Fruit fly (Drosophila melanogaster): ENCODE measurements around the gene CG42305.

Gene CG42305

dm6 chr2L:18812348-18812747, at the start of gene CG42305, which contains the start of gene CG17325:
Gene CG42305, plus strand, starts transcription at chr2L:18812648.
Gene CG17325, plus strand, starts transcription at chr2L:18812648.
- TF ChIP-seq CG17806 (tag; optimal IDR thresholded peaks at IDR 0.05) (no peak), CG4496 (GFP tag; IDR thresholded peaks at IDR 0.05) (no peak), Ets98B (GFP tag; IDR thresholded peaks at IDR 0.05) (no peak), Pif1A (GFP tag; optimal IDR thresholded peaks at IDR 0.05) (no peak), CG34367 (tag; optimal IDR thresholded peaks at IDR 0.05) (no peak), fd96Ca (GFP tag; IDR thresholded peaks at IDR 0.05) (no peak), CG15710 (tag; optimal IDR thresholded peaks at IDR 0.05) (no peak), Pif1B (GFP tag; optimal IDR thresholded peaks at IDR 0.05) (no peak), D1 (tag; optimal IDR thresholded peaks at IDR 0.05) (no peak), rn (GFP tag; IDR thresholded peaks at IDR 0.05) (no peak), CG9948 (tag; optimal IDR thresholded peaks at IDR 0.05) (no peak), CG14655 (GFP tag; optimal IDR thresholded peaks at IDR 0.05) (no peak), CG8159 (tag; optimal IDR thresholded peaks at IDR 0.05) (no peak), gl (tag; optimal IDR thresholded peaks at IDR 0.05) (no peak)

- TF ChIP-seq CG32121 (GFP tag; IDR thresholded peaks at IDR 0.05) (no peak), Ets98B (GFP tag; IDR thresholded peaks at IDR 0.05) (peak; percentile 13; the same call in 1 of the 2 replicates), CG4496 (GFP tag; IDR thresholded peaks at IDR 0.05) (0 out of 3 replicates have a peak, but pooled peaks have one; percentile 6)
Measured at dm6 chr2L:18765760-18766159, 46.7 kb upstream of the CG42305 start.

- no peak for TF ChIP-seq gl (tag; optimal IDR thresholded peaks at IDR 0.05)
- TF ChIP-seq CG9948 (tag; optimal IDR thresholded peaks at IDR 0.05): peak; percentile 42
- TF ChIP-seq CG15710 (tag; optimal IDR thresholded peaks at IDR 0.05): peak; percentile 48
- peak; percentile 49 for TF ChIP-seq CG14655 (GFP tag; optimal IDR thresholded peaks at IDR 0.05)
- TF ChIP-seq CG10348 (GFP tag; IDR thresholded peaks at IDR 0.05): no peak
- peak; percentile 30 for TF ChIP-seq CG34367 (tag; optimal IDR thresholded peaks at IDR 0.05)
- peak; percentile 49 for TF ChIP-seq CG8159 (tag; optimal IDR thresholded peaks at IDR 0.05)
- no peak for TF ChIP-seq CG13204 (GFP tag; optimal IDR thresholded peaks at IDR 0.05)
- no peak for TF ChIP-seq EcR (GFP tag; optimal IDR thresholded peaks at IDR 0.05)
- 0 out of 2 replicates have a peak, but pooled peaks have one; percentile 30 for TF ChIP-seq CG12605 (GFP tag; IDR thresholded peaks at IDR 0.05)
- peak; percentile 27 for TF ChIP-seq Pif1A (GFP tag; optimal IDR thresholded peaks at IDR 0.05)
- no peak for TF ChIP-seq rn (GFP tag; IDR thresholded peaks at IDR 0.05)
- peak; percentile 43; the same call in 1 of the 2 replicates for TF ChIP-seq Ets98B (GFP tag; IDR thresholded peaks at IDR 0.05)
- no peak for TF ChIP-seq Snoo (tag; optimal IDR thresholded peaks at IDR 0.05)
- TF ChIP-seq CG32121 (GFP tag; IDR thresholded peaks at IDR 0.05): peak; percentile 50
- TF ChIP-seq CG4496 (GFP tag; IDR thresholded peaks at IDR 0.05): peak; percentile 26; the same call in 1 of the 3 replicates
- no peak for TF ChIP-seq D1 (tag; optimal IDR thresholded peaks at IDR 0.05)
- no peak for TF ChIP-seq Pif1B (GFP tag; optimal IDR thresholded peaks at IDR 0.05)
- TF ChIP-seq CG8301 (tag; optimal IDR thresholded peaks at IDR 0.05): peak; percentile 46
- no peak for TF ChIP-seq CG17806 (tag; optimal IDR thresholded peaks at IDR 0.05)
- no peak for TF ChIP-seq fd96Ca (GFP tag; IDR thresholded peaks at IDR 0.05)
Measured at dm6 chr2L:18767137-18767536, 45.3 kb upstream of the CG42305 start.

dm6 chr2L:18767815-18768214, 44.6 kb upstream of the CG42305 start:
- TF ChIP-seq Snoo (tag; optimal IDR thresholded peaks at IDR 0.05): no peak

- TF ChIP-seq rn (GFP tag; IDR thresholded peaks at IDR 0.05) (no peak), CG4496 (GFP tag; IDR thresholded peaks at IDR 0.05) (no peak), CG12605 (GFP tag; IDR thresholded peaks at IDR 0.05) (no peak), fd96Ca (GFP tag; IDR thresholded peaks at IDR 0.05) (no peak), gl (tag; optimal IDR thresholded peaks at IDR 0.05) (no peak), CG15710 (tag; optimal IDR thresholded peaks at IDR 0.05) (no peak), CG17806 (tag; optimal IDR thresholded peaks at IDR 0.05) (no peak), CG32121 (GFP tag; IDR thresholded peaks at IDR 0.05) (no peak), CG10348 (GFP tag; IDR thresholded peaks at IDR 0.05) (no peak), D1 (tag; optimal IDR thresholded peaks at IDR 0.05) (no peak), CG9948 (tag; optimal IDR thresholded peaks at IDR 0.05) (no peak), Snoo (tag; optimal IDR thresholded peaks at IDR 0.05) (no peak), CG8301 (tag; optimal IDR thresholded peaks at IDR 0.05) (no peak), CG13204 (GFP tag; optimal IDR thresholded peaks at IDR 0.05) (no peak), Ets98B (GFP tag; IDR thresholded peaks at IDR 0.05) (no peak), CG34367 (tag; optimal IDR thresholded peaks at IDR 0.05) (no peak), CG8159 (tag; optimal IDR thresholded peaks at IDR 0.05) (no peak), EcR (GFP tag; optimal IDR thresholded peaks at IDR 0.05) (no peak), Pif1A (GFP tag; optimal IDR thresholded peaks at IDR 0.05) (no peak), CG14655 (GFP tag; optimal IDR thresholded peaks at IDR 0.05) (no peak)
Measured at dm6 chr2L:18775274-18775673, 37.2 kb upstream of the CG42305 start.

dm6 chr2L:18776559-18776958, 35.9 kb upstream of the CG42305 start:
- TF ChIP-seq D1 (tag; optimal IDR thresholded peaks at IDR 0.05) (peak; percentile 33), gl (tag; optimal IDR thresholded peaks at IDR 0.05) (no peak)

dm6 chr2L:18777442-18777841, 35.0 kb upstream of the CG42305 start:
- TF ChIP-seq CG4496 (GFP tag; IDR thresholded peaks at IDR 0.05) (no peak), rn (GFP tag; IDR thresholded peaks at IDR 0.05) (no peak)
